Worm (Caenorhabditis elegans) whole organism, midembryonic: ENCODE measurements around the gene T07E3.3.

Experiments used
- cog-1 ChIP-seq: sonication (generic microtip); optimal IDR thresholded peaks from 2 replicates; lab custom pipeline; 2016; ENCODE audit warnings: missing genetic modification characterization, missing compliant biosample characterization
- flt-1 ChIP-seq: fragments of 200-800 bp; sonication (Bioruptor generic); IDR thresholded peaks from 2 replicates; pipeline ENCODE4 v1.3.6; 2022; ENCODE audit warnings: missing genetic modification characterization, missing compliant biosample characterization
- ztf-29 ChIP-seq: fragments of 200-800 bp; sonication (Bioruptor generic); IDR thresholded peaks from 2 replicates; pipeline ENCODE4 v1.3.6; 2022; ENCODE audit warnings: missing genetic modification reagents, missing genetic modification characterization, missing compliant biosample characterization

DNA sequence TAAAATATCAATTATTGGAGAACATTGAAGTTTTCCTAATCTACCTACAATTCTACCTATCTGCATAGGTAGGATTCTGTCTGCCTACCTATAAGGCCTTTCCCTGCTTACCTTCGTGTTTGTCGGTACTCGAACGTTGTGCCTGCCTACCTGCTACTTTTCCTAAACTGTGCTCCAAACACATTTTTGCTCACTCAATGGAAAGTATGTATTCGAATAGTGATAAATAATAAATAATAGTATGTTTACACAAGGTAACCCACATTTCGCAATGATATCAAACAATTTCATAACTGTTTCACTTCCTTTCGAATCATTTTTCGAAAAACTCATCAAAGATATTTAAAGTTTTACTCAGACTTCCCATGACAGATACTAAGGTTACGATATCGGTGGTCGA lies 35.8 kb downstream of the T07E3.3 start, which contains the start of gene F57B9.3:
- no peak for TF ChIP-seq flt-1
- no peak for TF ChIP-seq cog-1 (tag; lab: Kevin White, UChicago)
- no peak for TF ChIP-seq ztf-29 (GFP tag; lab: Robert Waterston, UW)
